Fruit fly (Drosophila melanogaster) whole organism, embryonic: ENCODE results near the gene CG31922.

Experiments
- Awh ChIP-seq: fragments of 200-800 bp; sonication (Bioruptor generic); IDR thresholded peaks from 2 replicates; pipeline ENCODE4, ENCODE4 v1.3.6; 2022; ENCODE audit warnings: missing biosample characterization, missing genetic modification characterization
- CG10654 ChIP-seq: fragments of 200-800 bp; sonication (Bioruptor generic); optimal IDR thresholded peaks from 2 replicates; lab custom pipeline; 2016; ENCODE audit warnings: missing biosample characterization, missing genetic modification characterization
- CG12104 ChIP-seq: fragments of 200-800 bp; sonication (Bioruptor generic); optimal IDR thresholded peaks from 3 replicates; lab custom pipeline; 2016; ENCODE audit warnings: missing biosample characterization, missing genetic modification characterization
- CG1233 ChIP-seq: fragments of 200-800 bp; sonication (Bioruptor generic); optimal IDR thresholded peaks from 4 replicates; lab custom pipeline; 2018; ENCODE audit warnings: missing biosample characterization, mild to moderate bottlenecking, missing genetic modification characterization
- CG2129 ChIP-seq: fragments of 200-800 bp; sonication (Bioruptor generic); IDR thresholded peaks from 2 replicates; pipeline ENCODE4 v1.3.6; 2022; ENCODE audit warnings: missing biosample characterization, missing genetic modification characterization; ENCODE audit not compliant: partially characterized antibody
- CG30403 ChIP-seq: fragments of 200-800 bp; sonication (Bioruptor generic); optimal IDR thresholded peaks from 3 replicates; lab custom pipeline; 2016; ENCODE audit warnings: missing biosample characterization, missing genetic modification characterization
- CG32772 ChIP-seq: fragments of 200-800 bp; sonication (Bioruptor generic); IDR thresholded peaks from 2 replicates; pipeline ENCODE4 v1.3.6; 2022; ENCODE audit warnings: missing biosample characterization, missing genetic modification characterization
- CG3847 ChIP-seq: fragments of 200-800 bp; sonication (Bioruptor generic); IDR thresholded peaks from 2 replicates; pipeline ENCODE4 v1.3.6; 2022; ENCODE audit warnings: missing biosample characterization, missing genetic modification characterization
- CG3995 ChIP-seq: fragments of 200-800 bp; sonication (Bioruptor generic); optimal IDR thresholded peaks from 3 replicates; lab custom pipeline; 2016; ENCODE audit warnings: missing biosample characterization, missing genetic modification characterization
- CG4730 ChIP-seq: fragments of 200-800 bp; sonication (Bioruptor generic); IDR thresholded peaks from 2 replicates; pipeline ENCODE4 v1.3.6; 2022; ENCODE audit warnings: missing biosample characterization, missing genetic modification characterization
- CG6689 ChIP-seq: fragments of 200-800 bp; sonication (Bioruptor generic); IDR thresholded peaks from 2 replicates; pipeline ENCODE4 v1.3.6; 2022; ENCODE audit warnings: missing biosample characterization, missing genetic modification characterization
- CG6791 ChIP-seq: fragments of 200-800 bp; sonication (Bioruptor generic); IDR thresholded peaks from 3 replicates; pipeline ENCODE4 v1.3.6; 2022; ENCODE audit warnings: missing biosample characterization, missing genetic modification characterization; ENCODE audit not compliant: partially characterized antibody
- CG8924 ChIP-seq: fragments of 200-800 bp; optimal IDR thresholded peaks from 3 replicates; lab custom pipeline; 2019; ENCODE audit warnings: missing biosample characterization, mild to moderate bottlenecking, missing genetic modification characterization, moderate library complexity
- CoRest ChIP-seq: fragments of 200-800 bp; sonication (Bioruptor generic); optimal IDR thresholded peaks from 3 replicates; lab custom pipeline; 2018; ENCODE audit warnings: missing biosample characterization, mild to moderate bottlenecking, missing genetic modification characterization, moderate library complexity
- Dll ChIP-seq: fragments of 200-800 bp; sonication (Bioruptor generic); IDR thresholded peaks from 4 replicates; pipeline ENCODE4 v1.3.6; 2022; ENCODE audit warnings: missing biosample characterization, missing genetic modification characterization; ENCODE audit not compliant: partially characterized antibody
- Fer3 ChIP-seq: fragments of 200-800 bp; sonication (Bioruptor generic); optimal IDR thresholded peaks from 2 replicates; lab custom pipeline; 2018; ENCODE audit warnings: missing biosample characterization, mild to moderate bottlenecking, missing genetic modification characterization, moderate library complexity
- Hsf ChIP-seq: fragments of 200-800 bp; sonication (Bioruptor generic); optimal IDR thresholded peaks from 3 replicates; lab custom pipeline; 2016; ENCODE audit warnings: missing biosample characterization, missing genetic modification characterization
- NFAT ChIP-seq: fragments of 200-800 bp; sonication (Bioruptor generic); IDR thresholded peaks from 2 replicates; pipeline ENCODE4 v1.3.6; 2022; ENCODE audit warnings: missing biosample characterization, missing genetic modification characterization
- Opbp ChIP-seq: fragments of 200-800 bp; sonication (Bioruptor generic); IDR thresholded peaks from 3 replicates; pipeline ENCODE4 v1.3.6; 2022; ENCODE audit warnings: missing biosample characterization, missing genetic modification characterization; ENCODE audit not compliant: partially characterized antibody
- Ptx1 ChIP-seq: fragments of 200-800 bp; sonication (Bioruptor generic); IDR thresholded peaks from 2 replicates; pipeline ENCODE4 v1.3.6; 2022; ENCODE audit warnings: missing biosample characterization, missing genetic modification characterization
- Ravus ChIP-seq: fragments of 200-800 bp; sonication (Bioruptor generic); IDR thresholded peaks from 2 replicates; pipeline ENCODE4 v1.3.6; 2022; ENCODE audit warnings: missing biosample characterization, missing genetic modification characterization
- Rx ChIP-seq: fragments of 200-800 bp; sonication (Bioruptor generic); IDR thresholded peaks from 2 replicates; pipeline ENCODE4 v1.3.6; 2022; ENCODE audit warnings: missing biosample characterization, missing genetic modification characterization
- Side ChIP-seq: fragments of 200-800 bp; sonication (Bioruptor generic); optimal IDR thresholded peaks from 2 replicates; lab custom pipeline; 2016; ENCODE audit warnings: missing biosample characterization, missing genetic modification characterization
- Sry-β ChIP-seq: fragments of 200-800 bp; sonication (Bioruptor generic); optimal IDR thresholded peaks from 2 replicates; lab custom pipeline; 2018; ENCODE audit warnings: missing biosample characterization, mild to moderate bottlenecking, missing genetic modification characterization, moderate library complexity
- ap ChIP-seq: fragments of 200-800 bp; sonication (Bioruptor generic); IDR thresholded peaks from 2 replicates; pipeline ENCODE4 v1.3.6; 2022; ENCODE audit warnings: missing biosample characterization, missing genetic modification characterization
- ase ChIP-seq: fragments of 200-800 bp; sonication (Bioruptor generic); IDR thresholded peaks from 3 replicates; pipeline ENCODE4 v1.3.6; 2022; ENCODE audit warnings: missing biosample characterization, missing genetic modification characterization
- bbx ChIP-seq: fragments of 200-800 bp; sonication (Bioruptor generic); IDR thresholded peaks from 2 replicates; pipeline ENCODE4 v1.3.6; 2022; ENCODE audit warnings: missing biosample characterization, missing genetic modification characterization; ENCODE audit not compliant: partially characterized antibody
- ci ChIP-seq: fragments of 200-800 bp; sonication (Bioruptor generic); IDR thresholded peaks from 3 replicates; pipeline ENCODE4 v1.3.6; 2022; ENCODE audit warnings: missing biosample characterization, missing genetic modification characterization
- dm ChIP-seq: fragments of 200-800 bp; sonication (Bioruptor generic); optimal IDR thresholded peaks from 3 replicates; lab custom pipeline; 2016; ENCODE audit warnings: missing biosample characterization, missing genetic modification characterization
- fd102C ChIP-seq: fragments of 200-800 bp; sonication (Bioruptor generic); optimal IDR thresholded peaks from 2 replicates; lab custom pipeline; 2018; ENCODE audit warnings: missing biosample characterization, mild to moderate bottlenecking, missing genetic modification characterization, moderate library complexity
- fd64A ChIP-seq: fragments of 200-800 bp; sonication (Bioruptor generic); optimal IDR thresholded peaks from 3 replicates; lab custom pipeline; 2018; ENCODE audit warnings: missing biosample characterization, mild to moderate bottlenecking, missing genetic modification characterization
- gcm ChIP-seq: fragments of 200-800 bp; sonication (Bioruptor generic); optimal IDR thresholded peaks from 2 replicates; lab custom pipeline; 2019; ENCODE audit warnings: missing biosample characterization, mild to moderate bottlenecking, missing genetic modification characterization, moderate library complexity
- gcm2 ChIP-seq: fragments of 200-800 bp; sonication (Bioruptor generic); optimal IDR thresholded peaks from 2 replicates; lab custom pipeline; 2016; ENCODE audit warnings: missing biosample characterization, missing genetic modification characterization
- inv ChIP-seq: fragments of 200-800 bp; sonication (Bioruptor generic); IDR thresholded peaks from 2 replicates; pipeline ENCODE4 v1.3.6; 2022; ENCODE audit warnings: missing biosample characterization, missing genetic modification characterization; ENCODE audit not compliant: partially characterized antibody
- jigr1 ChIP-seq: fragments of 200-800 bp; sonication (Bioruptor generic); IDR thresholded peaks from 3 replicates; pipeline ENCODE4 v1.3.6; 2022; ENCODE audit warnings: missing biosample characterization, missing genetic modification characterization
- luna ChIP-seq: fragments of 200-800 bp; sonication (Bioruptor generic); optimal IDR thresholded peaks from 2 replicates; lab custom pipeline; 2016; ENCODE audit warnings: missing biosample characterization, missing genetic modification characterization
- nau ChIP-seq: fragments of 200-800 bp; sonication (Bioruptor generic); optimal IDR thresholded peaks from 3 replicates; lab custom pipeline; 2017; ENCODE audit warnings: missing biosample characterization, mild to moderate bottlenecking, missing genetic modification characterization, missing genetic modification reagents
- nerfin-1 ChIP-seq: fragments of 200-800 bp; sonication (Bioruptor generic); optimal IDR thresholded peaks from 3 replicates; lab custom pipeline; 2019; ENCODE audit warnings: missing biosample characterization, mild to moderate bottlenecking, missing genetic modification characterization, moderate library complexity
- nom ChIP-seq: fragments of 200-800 bp; sonication (Bioruptor generic); optimal IDR thresholded peaks from 2 replicates; lab custom pipeline; 2017; ENCODE audit warnings: missing biosample characterization, missing genetic modification characterization, mild to moderate bottlenecking, moderate library complexity, missing genetic modification reagents
- oc ChIP-seq: fragments of 200-800 bp; sonication (Bioruptor generic); optimal IDR thresholded peaks from 2 replicates; lab custom pipeline; 2018; ENCODE audit warnings: missing biosample characterization, mild to moderate bottlenecking, missing genetic modification characterization, moderate library complexity
- pnt ChIP-seq: fragments of 200-800 bp; sonication (Bioruptor generic); optimal IDR thresholded peaks from 3 replicates; lab custom pipeline; 2016; ENCODE audit warnings: missing biosample characterization, missing genetic modification characterization
- row ChIP-seq: fragments of 200-800 bp; sonication (Bioruptor generic); IDR thresholded peaks from 3 replicates; pipeline ENCODE4 v1.3.6; 2022; ENCODE audit warnings: missing biosample characterization, missing genetic modification characterization
- tap ChIP-seq: fragments of 200-800 bp; optimal IDR thresholded peaks from 3 replicates; lab custom pipeline; 2019; ENCODE audit warnings: missing biosample characterization, mild to moderate bottlenecking, missing genetic modification characterization, moderate library complexity
- tio ChIP-seq: fragments of 200-800 bp; sonication (Bioruptor generic); optimal IDR thresholded peaks from 2 replicates; lab custom pipeline; 2017; ENCODE audit warnings: missing biosample characterization, missing genetic modification characterization, inconsistent platforms
- toy ChIP-seq: fragments of 200-800 bp; sonication (Bioruptor generic); IDR thresholded peaks from 2 replicates; pipeline ENCODE4 v1.3.6; 2022; ENCODE audit warnings: missing biosample characterization, missing genetic modification characterization
- tup ChIP-seq: fragments of 200-800 bp; sonication (Bioruptor generic); optimal IDR thresholded peaks from 2 replicates; lab custom pipeline; 2016; ENCODE audit warnings: missing biosample characterization, mild to moderate bottlenecking, missing genetic modification characterization, moderate library complexity
- twi ChIP-seq: fragments of 200-800 bp; optimal IDR thresholded peaks from 2 replicates; lab custom pipeline; 2019; ENCODE audit warnings: missing biosample characterization, mild to moderate bottlenecking, missing genetic modification characterization, moderate library complexity
- wor ChIP-seq: fragments of 200-800 bp; sonication (Bioruptor generic); IDR thresholded peaks from 2 replicates; pipeline ENCODE4 v1.3.6; 2022; ENCODE audit warnings: missing biosample characterization, missing genetic modification characterization
- zen2 ChIP-seq: fragments of 200-800 bp; sonication (Bioruptor generic); IDR thresholded peaks from 3 replicates; pipeline ENCODE4 v1.3.6; 2022; ENCODE audit warnings: missing biosample characterization, missing genetic modification characterization; ENCODE audit not compliant: partially characterized antibody
- zfh2 ChIP-seq: fragments of 200-800 bp; sonication (Bioruptor generic); optimal IDR thresholded peaks from 2 replicates; lab custom pipeline; 2016; ENCODE audit warnings: missing biosample characterization, missing genetic modification characterization

CG31922 gene

DNA sequence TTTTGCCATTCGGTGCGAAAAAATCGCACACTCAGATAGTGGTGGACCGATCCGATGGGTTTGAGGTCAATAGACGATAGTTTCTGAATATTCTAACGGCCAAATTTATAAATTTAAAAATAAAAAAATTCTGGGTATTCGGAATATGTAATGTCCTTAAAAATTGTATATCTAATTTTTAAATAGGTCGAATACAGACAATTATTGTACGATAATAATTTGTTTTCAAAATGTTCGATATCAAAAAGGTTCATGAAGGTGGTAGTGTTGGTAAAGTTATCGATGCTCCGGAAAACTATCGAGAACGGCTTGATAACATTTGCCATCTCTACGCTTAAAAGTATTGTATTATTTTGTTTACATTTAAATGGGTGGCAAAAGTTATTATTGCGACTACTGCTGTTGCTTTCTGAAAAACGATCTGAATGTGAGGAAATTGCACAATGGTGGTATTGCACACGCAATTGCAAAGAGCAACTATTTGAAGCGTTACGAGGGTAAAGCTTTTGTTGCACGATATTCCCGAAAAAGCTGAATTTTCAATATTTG, at the start of gene CG31922, which contains the start of gene Plap (continued):
- TF ChIP-seq bbx (GFP tag; lab: Robert Waterston, UW) (peak; percentile 83), nom (GFP tag; lab: Kevin White, UChicago) (no peak), ap (GFP tag; lab: Robert Waterston, UW) (0 out of 2 replicates have a peak, but pooled peaks have one; percentile 4), CG8924 (tag; lab: Kevin White, UChicago) (peak; percentile 68), Ptx1 (GFP tag; lab: Robert Waterston, UW) (peak; percentile 61; the same call in 1 of the 2 replicates), ase (GFP tag; lab: Robert Waterston, UW) (no peak), CG30403 (GFP tag; lab: Kevin White, UChicago) (peak; percentile 87), CG10654 (GFP tag; lab: Kevin White, UChicago) (peak; percentile 50), twi (tag; lab: Kevin White, UChicago) (peak; percentile 58), Rx (GFP tag; lab: Robert Waterston, UW) (no peak), CG1233 (GFP tag; lab: Kevin White, UChicago) (peak; percentile 34), wor (GFP tag; lab: Robert Waterston, UW) (no peak), inv (GFP tag; lab: Robert Waterston, UW) (peak; percentile 91), nau (GFP tag; lab: Kevin White, UChicago) (no peak), gcm (GFP tag; lab: Kevin White, UChicago) (peak; percentile 36), Ravus (GFP tag; lab: Robert Waterston, UW) (no peak), Opbp (peak; percentile 74; the same call in 1 of the 3 replicates), nerfin-1 (tag; lab: Kevin White, UChicago) (peak; percentile 64), tup (no peak), Side (GFP tag; lab: Kevin White, UChicago) (peak; percentile 58), jigr1 (GFP tag; lab: Robert Waterston, UW) (no peak), tap (tag; lab: Kevin White, UChicago) (no peak), oc (tag; lab: Kevin White, UChicago) (no peak), NFAT (GFP tag; lab: Robert Waterston, UW) (0 out of 2 replicates have a peak, but pooled peaks have one; percentile 30), pnt (GFP tag; lab: Kevin White, UChicago) (peak; percentile 33), fd102C (GFP tag; lab: Kevin White, UChicago) (no peak), row (GFP tag; lab: Robert Waterston, UW) (peak; percentile 96), CG4730 (GFP tag; lab: Robert Waterston, UW) (0 out of 2 replicates have a peak, but pooled peaks have one; percentile 25), gcm2 (no peak), luna (GFP tag; lab: Kevin White, UChicago) (peak; percentile 21), CoRest (tag; lab: Kevin White, UChicago) (peak; percentile 87), fd64A (no peak), Sry-β (GFP tag; lab: Kevin White, UChicago) (no peak), Dll (GFP tag; lab: Robert Waterston, UW) (peak; percentile 96), CG12104 (GFP tag; lab: Kevin White, UChicago) (peak; percentile 56), zfh2 (GFP tag; lab: Kevin White, UChicago) (peak; percentile 84), ci (GFP tag; lab: Robert Waterston, UW) (no peak), CG3847 (GFP tag; lab: Robert Waterston, UW) (peak; percentile 78), dm (GFP tag; lab: Kevin White, UChicago) (peak; percentile 38), CG3995 (GFP tag; lab: Kevin White, UChicago) (peak; percentile 64), CG2129 (GFP tag; lab: Robert Waterston, UW) (peak; percentile 91), Fer3 (peak; percentile 58), CG6791 (peak; percentile 77; the same call in 2 of the 3 replicates), Awh (GFP tag; lab: Robert Waterston, UW) (peak; percentile 42; the same call in 1 of the 2 replicates), zen2 (GFP tag; lab: Robert Waterston, UW) (peak; percentile 73; the same call in 2 of the 3 replicates), tio (no peak), CG6689 (0 out of 2 replicates have a peak, but pooled peaks have one; percentile 37), CG32772 (no peak), toy (GFP tag; lab: Robert Waterston, UW) (no peak), Hsf (GFP tag; lab: Kevin White, UChicago) (peak; percentile 74)
